Worm (Caenorhabditis elegans): ENCODE results near the gene R01H2.7.

- TF ChIP-seq ets-7 (tag; optimal IDR thresholded peaks at IDR 0.05) (no peak), tbx-37 (GFP tag; conservative IDR thresholded peaks at IDR 0.05) (no peak), ama-1 (optimal IDR thresholded peaks at IDR 0.05) (no peak), flt-1 (GFP tag; IDR thresholded peaks at IDR 0.05) (no peak), ceh-36 (tag; optimal IDR thresholded peaks at IDR 0.05) (no peak), tbx-11 (GFP tag; IDR thresholded peaks at IDR 0.05) (no peak), scrt-1 (GFP tag; IDR thresholded peaks at IDR 0.05) (no peak), sea-1 (GFP tag; conservative IDR thresholded peaks at IDR 0.05) (no peak)
Observed at ce11 chrIII:7064185-7064584, 18.6 kb upstream of the R01H2.7 start, which contains the start of gene R01H2.4.

Measured in whole organism, early embryonic.